Worm (Caenorhabditis elegans) whole organism, midembryonic: Measurements from ENCODE around the gene asp-12.

ENCODE experiments used
- cog-1 ChIP-seq: sonication (generic microtip); optimal IDR thresholded peaks from 2 replicates; lab custom pipeline; 2016; ENCODE audit warnings: missing genetic modification characterization, missing compliant biosample characterization
- flt-1 ChIP-seq: fragments of 200-800 bp; sonication (Bioruptor generic); IDR thresholded peaks from 2 replicates; pipeline ENCODE4 v1.3.6; 2022; ENCODE audit warnings: missing genetic modification characterization, missing compliant biosample characterization
- med-1 ChIP-seq: sonication (generic microtip); optimal IDR thresholded peaks from 2 replicates; lab custom pipeline; 2017; ENCODE audit warnings: missing genetic modification characterization, mild to moderate bottlenecking, missing compliant biosample characterization, antibody characterized with exemption, missing genetic modification reagents; ENCODE audit not compliant: insufficient read depth
- ref-1 ChIP-seq: fragments of 200-800 bp; sonication (Bioruptor generic); conservative IDR thresholded peaks from 2 replicates; pipeline ENCODE4 v1.3.6; 2022; ENCODE audit warnings: missing genetic modification reagents, missing genetic modification characterization, missing compliant biosample characterization
- ztf-29 ChIP-seq: fragments of 200-800 bp; sonication (Bioruptor generic); IDR thresholded peaks from 2 replicates; pipeline ENCODE4 v1.3.6; 2022; ENCODE audit warnings: missing genetic modification reagents, missing genetic modification characterization, missing compliant biosample characterization

ce11 chrV:8307681-8308080 is 38.7 kb downstream of the asp-12 start, which contains the start of gene clec-218:
- TF ChIP-seq flt-1 (GFP tag; lab: Robert Waterston, UW) (no peak), med-1 (no peak), ztf-29 (GFP tag; lab: Robert Waterston, UW) (no peak), ref-1 (GFP tag; lab: Robert Waterston, UW) (no peak), cog-1 (no peak)
